Fruit fly (Drosophila melanogaster) whole organism, pupa: ENCODE results near the gene NTPase.
A peak's percentile ranks its signal among the peaks of the same experiment; 100 is the strongest.

ENCODE experiments used
- CG10348 ChIP-seq: fragments of 200-800 bp; sonication (Bioruptor generic); IDR thresholded peaks from 2 replicates; pipeline ENCODE4 v1.3.6; 2022; ENCODE audit warnings: missing biosample characterization, missing genetic modification characterization
- CG12605 ChIP-seq: fragments of 200-800 bp; sonication (Bioruptor generic); IDR thresholded peaks from 2 replicates; pipeline ENCODE4 v1.3.6; 2022; ENCODE audit warnings: missing biosample characterization, missing genetic modification characterization
- CG13204 ChIP-seq: fragments of 200-800 bp; sonication (Bioruptor generic); optimal IDR thresholded peaks from 2 replicates; lab custom pipeline; 2018; ENCODE audit warnings: missing biosample characterization, mild to moderate bottlenecking, missing genetic modification characterization, moderate library complexity
- CG14655 ChIP-seq: fragments of 200-800 bp; sonication (Bioruptor generic); optimal IDR thresholded peaks from 3 replicates; lab custom pipeline; 2017; ENCODE audit warnings: mild to moderate bottlenecking, missing biosample characterization, missing genetic modification reagents, missing genetic modification characterization
- CG15710 ChIP-seq: fragments of 200-800 bp; sonication (Bioruptor generic); optimal IDR thresholded peaks from 2 replicates; lab custom pipeline; 2018; ENCODE audit warnings: missing biosample characterization, mild to moderate bottlenecking, missing genetic modification characterization, moderate library complexity
- CG17806 ChIP-seq: fragments of 200-800 bp; sonication (Bioruptor generic); optimal IDR thresholded peaks from 2 replicates; lab custom pipeline; 2018; ENCODE audit warnings: missing biosample characterization, mild to moderate bottlenecking, missing genetic modification characterization, moderate library complexity
- CG32121 ChIP-seq: fragments of 200-800 bp; sonication (Bioruptor generic); IDR thresholded peaks from 2 replicates; pipeline ENCODE4 v1.3.6; 2022; ENCODE audit warnings: missing biosample characterization, missing genetic modification characterization
- CG34367 ChIP-seq: fragments of 200-800 bp; sonication (Bioruptor generic); optimal IDR thresholded peaks from 2 replicates; lab custom pipeline; 2018; ENCODE audit warnings: missing biosample characterization, mild to moderate bottlenecking, missing genetic modification characterization
- CG4496 ChIP-seq: fragments of 200-800 bp; sonication (Bioruptor generic); IDR thresholded peaks from 3 replicates; pipeline ENCODE4 v1.3.6; 2022; ENCODE audit warnings: missing biosample characterization, missing genetic modification characterization
- CG8159 ChIP-seq: fragments of 200-800 bp; sonication (Bioruptor generic); optimal IDR thresholded peaks from 3 replicates; lab custom pipeline; 2018; ENCODE audit warnings: missing biosample characterization, mild to moderate bottlenecking, missing genetic modification characterization, moderate library complexity
- CG8301 ChIP-seq: fragments of 200-800 bp; sonication (Bioruptor generic); optimal IDR thresholded peaks from 2 replicates; lab custom pipeline; 2018; ENCODE audit warnings: missing biosample characterization, mild to moderate bottlenecking, missing genetic modification characterization
- CG9948 ChIP-seq: fragments of 200-800 bp; sonication (Bioruptor generic); optimal IDR thresholded peaks from 2 replicates; lab custom pipeline; 2018; ENCODE audit warnings: missing biosample characterization, mild to moderate bottlenecking, missing genetic modification characterization, moderate library complexity
- D1 ChIP-seq: fragments of 200-800 bp; sonication (Bioruptor generic); optimal IDR thresholded peaks from 2 replicates; lab custom pipeline; 2018; ENCODE audit warnings: missing biosample characterization, mild to moderate bottlenecking, missing genetic modification characterization, moderate library complexity
- EcR ChIP-seq: fragments of 200-800 bp; sonication (Bioruptor generic); optimal IDR thresholded peaks from 3 replicates; lab custom pipeline; 2019; ENCODE audit warnings: missing biosample characterization, missing genetic modification characterization, mild to moderate bottlenecking, moderate library complexity, missing genetic modification reagents
- Ets98B ChIP-seq: fragments of 200-800 bp; sonication (Bioruptor generic); IDR thresholded peaks from 2 replicates; pipeline ENCODE4 v1.3.6; 2022; ENCODE audit warnings: missing biosample characterization, missing genetic modification characterization
- Pif1A ChIP-seq: fragments of 200-800 bp; sonication (Bioruptor generic); optimal IDR thresholded peaks from 3 replicates; lab custom pipeline; 2016; ENCODE audit warnings: missing biosample characterization, missing genetic modification characterization
- Pif1B ChIP-seq: fragments of 200-800 bp; sonication (Bioruptor generic); optimal IDR thresholded peaks from 3 replicates; lab custom pipeline; 2016; ENCODE audit warnings: missing biosample characterization, missing genetic modification characterization
- Snoo ChIP-seq: fragments of 200-800 bp; sonication (Bioruptor generic); optimal IDR thresholded peaks from 3 replicates; lab custom pipeline; 2017; ENCODE audit warnings: missing biosample characterization, mild to moderate bottlenecking, missing genetic modification characterization, inconsistent platforms
- fd96Ca ChIP-seq: fragments of 200-800 bp; sonication (Bioruptor generic); IDR thresholded peaks from 3 replicates; pipeline ENCODE4 v1.3.6; 2022; ENCODE audit warnings: missing biosample characterization, missing genetic modification characterization
- gl ChIP-seq: fragments of 200-800 bp; sonication (Bioruptor generic); optimal IDR thresholded peaks from 2 replicates; lab custom pipeline; 2018; ENCODE audit warnings: missing biosample characterization, mild to moderate bottlenecking, missing genetic modification characterization
- rn ChIP-seq: fragments of 200-800 bp; sonication (Bioruptor generic); IDR thresholded peaks from 2 replicates; pipeline ENCODE4 v1.3.6; 2022; ENCODE audit warnings: missing biosample characterization, missing genetic modification characterization

Gene NTPase

DNA sequence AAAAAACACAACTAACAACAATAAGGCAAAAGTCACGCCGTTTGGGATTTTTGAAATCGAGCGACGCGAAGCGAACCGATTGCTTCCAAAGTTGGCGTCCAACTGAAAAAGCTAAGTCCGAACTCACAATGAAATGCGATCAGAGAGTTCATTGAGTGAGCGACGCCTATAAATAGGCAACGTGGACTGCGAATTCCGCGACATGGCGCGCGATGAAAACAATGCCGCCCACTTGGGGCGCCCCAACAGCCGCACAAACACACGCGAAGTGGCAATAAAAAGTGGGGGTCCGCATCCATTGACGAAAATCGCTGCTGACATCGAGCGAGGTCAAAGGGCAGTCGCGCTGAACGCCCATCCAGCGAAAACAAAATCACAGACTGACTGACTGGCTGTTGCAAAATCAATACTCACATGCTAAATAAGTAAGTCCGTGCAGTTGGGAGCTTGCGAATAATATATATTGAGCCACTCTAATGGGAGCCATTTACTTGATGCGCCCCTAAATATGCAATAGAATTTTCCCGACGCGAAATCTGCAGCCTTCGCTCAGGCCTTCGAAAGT, 30.4 kb downstream of the NTPase start:
- 0 out of 2 replicates have a peak, but pooled peaks have one; percentile 0 for TF ChIP-seq Ets98B (GFP tag; lab: Robert Waterston, UW)
- peak; percentile 94 for TF ChIP-seq CG8159 (tag; lab: Kevin White, UChicago)
- TF ChIP-seq CG8301 (tag; lab: Kevin White, UChicago): no peak

DNA sequence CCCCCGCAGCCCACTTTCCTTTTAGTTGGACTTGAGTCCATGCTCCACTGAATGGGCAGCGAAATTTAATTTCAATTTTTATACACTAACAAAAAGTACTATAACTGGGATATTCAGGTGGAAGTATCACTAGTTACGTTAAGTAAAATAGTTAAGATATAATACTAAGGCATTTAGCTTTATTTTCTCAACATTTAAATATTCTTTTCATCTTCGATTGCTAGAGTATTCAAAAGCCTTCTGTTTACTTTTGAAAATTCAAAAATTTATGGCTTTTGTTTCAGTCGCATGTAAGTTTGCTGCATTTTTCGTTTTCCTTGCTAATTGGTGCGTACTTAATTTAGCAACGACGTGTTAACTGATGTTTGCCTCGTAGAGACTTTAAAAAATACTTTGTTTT, 34.1 kb downstream of the NTPase start:
- TF ChIP-seq CG32121 (peak; percentile 47; the same call in 1 of the 2 replicates), CG8159 (tag; lab: Kevin White, UChicago) (no peak), CG10348 (no peak), CG34367 (tag; lab: Kevin White, UChicago) (no peak), CG12605 (GFP tag; lab: Robert Waterston, UW) (0 out of 2 replicates have a peak, but pooled peaks have one; percentile 26), Snoo (tag; lab: Kevin White, UChicago) (no peak), CG8301 (tag; lab: Kevin White, UChicago) (no peak), Ets98B (GFP tag; lab: Robert Waterston, UW) (peak; percentile 36; the same call in 1 of the 2 replicates), D1 (no peak)

DNA sequence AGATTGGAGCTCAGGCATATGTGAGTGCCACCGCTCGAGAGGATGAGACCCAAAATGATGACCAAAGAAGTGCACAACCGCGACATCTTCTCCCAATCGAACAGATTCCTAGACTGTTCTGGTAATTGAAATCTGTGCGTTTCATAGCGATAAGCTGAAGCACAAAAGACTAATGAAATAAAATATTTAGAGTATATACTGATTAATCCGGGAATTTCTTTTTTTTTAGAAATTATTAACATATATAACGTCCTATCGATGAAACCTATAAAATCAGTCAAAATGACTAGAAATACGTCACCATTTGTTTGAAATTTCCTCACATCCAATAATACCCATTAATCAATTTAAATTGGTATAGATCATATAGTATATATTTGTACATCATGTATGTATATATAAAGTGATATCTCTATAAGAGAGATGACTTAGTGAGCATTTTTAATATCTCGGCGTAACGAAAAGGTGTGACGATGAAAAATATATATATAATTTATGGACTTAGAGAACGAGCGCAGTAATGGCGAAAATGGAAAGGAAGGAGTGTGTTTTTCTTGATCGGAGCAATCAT, 38.5 kb downstream of the NTPase start, which contains the start of the genes CG3117 and CG2983:
Gene CG3117, minus strand, starts transcription at position 101 of the 571 bp plus-strand sequence.
Gene CG2983, plus strand, starts transcription at position 521 of the 571 bp plus-strand sequence.
- TF ChIP-seq CG13204: no peak
- TF ChIP-seq, all 21 proteins: peak for 0

DNA sequence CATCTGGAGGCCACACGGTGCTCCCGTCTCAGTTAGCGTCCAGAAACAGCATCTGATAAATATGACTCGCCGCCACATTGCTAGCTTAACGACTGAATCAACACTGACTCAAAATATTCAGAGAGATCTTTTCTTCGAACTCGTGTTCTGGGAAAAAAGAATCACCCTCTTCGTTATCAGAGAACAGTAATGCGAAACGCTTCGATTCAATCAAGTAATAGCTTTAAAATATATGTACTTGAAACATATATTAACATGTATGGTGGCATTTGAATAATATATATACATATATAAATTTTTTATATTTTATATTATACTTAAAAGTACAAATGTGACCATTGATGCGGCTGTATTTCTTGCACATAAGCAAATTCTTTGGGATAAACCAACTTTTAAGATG, 40.0 kb downstream of the NTPase start, which contains the start of gene CG18557:
Gene CG18557, minus strand, starts transcription at position 101 of the 400 bp plus-strand sequence.
- no peak for TF ChIP-seq CG14655 (GFP tag; lab: Kevin White, UChicago)
- TF ChIP-seq CG8159 (tag; lab: Kevin White, UChicago): no peak
- TF ChIP-seq CG9948 (tag; lab: Kevin White, UChicago): no peak
- TF ChIP-seq CG32121: no peak
- no peak for TF ChIP-seq rn (GFP tag; lab: Robert Waterston, UW)
- no peak for TF ChIP-seq CG4496 (GFP tag; lab: Robert Waterston, UW)
- no peak for TF ChIP-seq Pif1A (GFP tag; lab: Kevin White, UChicago)
- no peak for TF ChIP-seq CG15710 (tag; lab: Kevin White, UChicago)
- TF ChIP-seq gl: no peak
- no peak for TF ChIP-seq CG8301 (tag; lab: Kevin White, UChicago)
- TF ChIP-seq CG17806 (tag; lab: Kevin White, UChicago): no peak
- TF ChIP-seq CG12605 (GFP tag; lab: Robert Waterston, UW): no peak
- TF ChIP-seq Ets98B (GFP tag; lab: Robert Waterston, UW): no peak
- TF ChIP-seq D1: no peak
- TF ChIP-seq CG10348: no peak
- TF ChIP-seq CG34367 (tag; lab: Kevin White, UChicago): no peak

DNA sequence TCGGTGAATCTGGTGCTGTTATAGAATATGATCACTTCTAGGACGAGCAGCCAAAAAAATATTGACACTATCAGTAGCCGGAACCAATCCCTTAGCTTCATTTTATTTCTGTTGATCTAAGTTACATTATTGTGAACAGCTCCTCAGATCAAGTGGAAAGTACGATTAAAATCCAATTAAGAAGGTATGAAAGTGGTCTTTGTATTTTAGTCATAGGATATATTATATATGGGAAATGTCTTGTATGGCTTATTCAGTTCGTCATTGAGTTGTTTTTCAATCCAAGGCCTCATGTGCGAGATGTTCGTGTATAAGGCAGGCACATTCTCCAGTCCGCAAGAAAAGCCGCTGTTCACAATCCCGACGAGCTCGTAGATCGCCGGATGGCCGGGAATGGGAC, 41.2 kb downstream of the NTPase start, which contains the start of gene CG18558:
Gene CG18558, minus strand, starts transcription at position 101 of the 400 bp plus-strand sequence.
- TF ChIP-seq CG8301 (tag; lab: Kevin White, UChicago) (no peak), EcR (GFP tag; lab: Kevin White, UChicago) (no peak), rn (GFP tag; lab: Robert Waterston, UW) (no peak), fd96Ca (GFP tag; lab: Robert Waterston, UW) (no peak), D1 (no peak), CG17806 (tag; lab: Kevin White, UChicago) (no peak), CG34367 (tag; lab: Kevin White, UChicago) (no peak), Ets98B (GFP tag; lab: Robert Waterston, UW) (no peak), Pif1A (GFP tag; lab: Kevin White, UChicago) (no peak), CG9948 (tag; lab: Kevin White, UChicago) (no peak), Pif1B (GFP tag; lab: Kevin White, UChicago) (no peak), Snoo (tag; lab: Kevin White, UChicago) (no peak)

DNA sequence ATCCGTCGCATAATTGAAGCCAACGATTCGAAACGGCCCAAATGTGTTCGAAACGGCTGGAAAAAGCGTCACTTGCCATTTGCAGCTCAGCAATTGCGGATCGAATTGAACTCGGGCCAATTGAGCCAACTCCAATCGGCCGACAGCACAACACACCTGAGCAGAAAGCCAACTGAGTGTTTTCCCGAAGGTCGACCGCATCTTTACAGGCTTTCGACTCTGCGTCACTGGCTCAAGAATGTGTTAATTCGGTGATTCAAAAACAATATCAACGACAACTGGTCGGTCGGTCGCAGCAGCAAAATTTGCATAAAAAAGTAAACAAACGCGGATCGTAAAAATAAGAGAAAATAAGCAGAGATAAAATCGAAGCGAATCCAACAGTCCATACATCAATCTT, 45.3 kb downstream of the NTPase start:
- TF ChIP-seq EcR (GFP tag; lab: Kevin White, UChicago) (peak; percentile 19), rn (GFP tag; lab: Robert Waterston, UW) (no peak)

DNA sequence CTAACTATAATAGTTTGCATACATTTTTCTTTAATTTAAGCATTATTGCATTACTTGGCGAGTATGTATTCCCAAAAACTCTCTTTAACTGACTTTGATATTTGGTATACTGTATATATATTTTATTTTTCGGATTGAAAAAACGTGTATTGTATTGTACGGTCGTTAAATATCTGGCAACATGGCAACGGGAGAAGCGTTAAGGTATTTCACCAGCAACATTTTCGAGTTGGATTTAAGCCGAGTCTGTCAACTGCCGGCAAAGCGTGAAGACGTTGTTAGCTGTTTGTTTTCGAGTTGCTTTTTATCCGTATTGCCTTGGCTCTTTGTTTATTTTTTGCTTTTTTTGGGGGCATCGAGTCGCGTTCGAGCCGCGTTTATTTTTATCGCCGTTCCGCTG, 45.8 kb downstream of the NTPase start, which contains the start of gene CG2975:
Gene CG2975, plus strand, starts transcription at position 275 of the 400 bp plus-strand sequence.
- no peak for TF ChIP-seq CG14655 (GFP tag; lab: Kevin White, UChicago)
- no peak for TF ChIP-seq CG8301 (tag; lab: Kevin White, UChicago)
- no peak for TF ChIP-seq Snoo (tag; lab: Kevin White, UChicago)
- TF ChIP-seq D1: no peak
- TF ChIP-seq CG32121: no peak
- no peak for TF ChIP-seq Ets98B (GFP tag; lab: Robert Waterston, UW)
- TF ChIP-seq gl: no peak
- TF ChIP-seq rn (GFP tag; lab: Robert Waterston, UW): no peak
- no peak for TF ChIP-seq CG17806 (tag; lab: Kevin White, UChicago)
- no peak for TF ChIP-seq CG13204
- no peak for TF ChIP-seq CG9948 (tag; lab: Kevin White, UChicago)
- no peak for TF ChIP-seq CG8159 (tag; lab: Kevin White, UChicago)
- TF ChIP-seq CG15710 (tag; lab: Kevin White, UChicago): no peak
- TF ChIP-seq CG34367 (tag; lab: Kevin White, UChicago): no peak
- TF ChIP-seq CG10348: no peak
- TF ChIP-seq CG4496 (GFP tag; lab: Robert Waterston, UW): no peak
- no peak for TF ChIP-seq EcR (GFP tag; lab: Kevin White, UChicago)
- TF ChIP-seq fd96Ca (GFP tag; lab: Robert Waterston, UW): no peak
